Fruit fly (Drosophila melanogaster): ENCODE data around the gene CG5953.

Gene CG5953

dm6 chr2L:16521345-16522285 is 11.1 kb downstream of the CG5953 start (continued):
- peak; percentile 93 for TF ChIP-seq CG4328 (GFP tag; optimal IDR thresholded peaks at IDR 0.05)
- TF ChIP-seq lilli (GFP tag; optimal IDR thresholded peaks at IDR 0.05), result peak; percentile 2
- peak; percentile 65 for TF ChIP-seq Antp (GFP tag; optimal IDR thresholded peaks at IDR 0.05)
- TF ChIP-seq jigr1 (GFP tag; IDR thresholded peaks at IDR 0.05), result no peak
- peak; percentile 31 for TF ChIP-seq ERR (GFP tag; optimal IDR thresholded peaks at IDR 0.05)
- peak; percentile 93 for TF ChIP-seq lab (GFP tag; optimal IDR thresholded peaks at IDR 0.05)
- peak; percentile 58; the same call in 1 of the 2 replicates for TF ChIP-seq Rfx (GFP tag; IDR thresholded peaks at IDR 0.05)
- TF ChIP-seq HLH3B (GFP tag; IDR thresholded peaks at IDR 0.05), result peak; percentile 71
- TF ChIP-seq fd96Cb (tag; optimal IDR thresholded peaks at IDR 0.05), result peak; percentile 54
- TF ChIP-seq Fer3 (tag; optimal IDR thresholded peaks at IDR 0.05), result peak; percentile 66
- TF ChIP-seq CG14710 (tag; optimal IDR thresholded peaks at IDR 0.05), result peak; percentile 90
- peak; percentile 77 for TF ChIP-seq CG17385 (GFP tag; optimal IDR thresholded peaks at IDR 0.05)
- peak; percentile 37 for TF ChIP-seq grau (tag; optimal IDR thresholded peaks at IDR 0.05)
- TF ChIP-seq dmrt99B (tag; optimal IDR thresholded peaks at IDR 0.05), result peak; percentile 74
- no peak for TF ChIP-seq prd (optimal IDR thresholded peaks at IDR 0.05)
- peak; percentile 54; the same call in 2 of the 3 replicates for TF ChIP-seq prd (GFP tag; IDR thresholded peaks at IDR 0.05)
- TF ChIP-seq CG1233 (GFP tag; optimal IDR thresholded peaks at IDR 0.05), result peak; percentile 91
- peak; percentile 63 for TF ChIP-seq CG13624 (GFP tag; optimal IDR thresholded peaks at IDR 0.05)
- peak; percentile 89 for TF ChIP-seq gcm (GFP tag; optimal IDR thresholded peaks at IDR 0.05)
- no peak for TF ChIP-seq CG7357 (GFP tag; IDR thresholded peaks at IDR 0.05)
- peak; percentile 85 for TF ChIP-seq kay (GFP tag; optimal IDR thresholded peaks at IDR 0.05)
- no peak for TF ChIP-seq CG31388 (GFP tag; optimal IDR thresholded peaks at IDR 0.05)
- TF ChIP-seq ara (GFP tag; IDR thresholded peaks at IDR 0.05), result peak; percentile 73; the same call in 1 of the 2 replicates
- TF ChIP-seq CG2116 (GFP tag; optimal IDR thresholded peaks at IDR 0.05), result peak; percentile 83
- TF ChIP-seq CG12299 (tag; optimal IDR thresholded peaks at IDR 0.05), result peak; percentile 86
- peak; percentile 44 for TF ChIP-seq dpn (GFP tag; optimal IDR thresholded peaks at IDR 0.05)
- TF ChIP-seq al (GFP tag; IDR thresholded peaks at IDR 0.05), result no peak
- peak; percentile 70 for TF ChIP-seq CG4424 (GFP tag; optimal IDR thresholded peaks at IDR 0.05)
- no peak for TF ChIP-seq wor (GFP tag; IDR thresholded peaks at IDR 0.05)
- peak; percentile 62 for TF ChIP-seq en (GFP tag; optimal IDR thresholded peaks at IDR 0.05)
- peak; percentile 97 for TF ChIP-seq Vsx1 (GFP tag; optimal IDR thresholded peaks at IDR 0.05)
- TF ChIP-seq CG34422 (GFP tag; IDR thresholded peaks at IDR 0.05), result peak; percentile 79; the same call in 2 of the 3 replicates
- TF ChIP-seq Drgx (GFP tag; IDR thresholded peaks at IDR 0.05), result peak; percentile 51
- peak; percentile 74 for TF ChIP-seq CG10274 (GFP tag; optimal IDR thresholded peaks at IDR 0.05)
- peak in 1 of 3 experiments; percentile 89 for TF ChIP-seq lola (GFP tag; optimal IDR thresholded peaks at IDR 0.05)
- TF ChIP-seq Spps (tag; optimal IDR thresholded peaks at IDR 0.05), result peak; percentile 85
- TF ChIP-seq bbx (GFP tag; IDR thresholded peaks at IDR 0.05; ENCODE audit: partially characterized antibody), result peak; percentile 41; the same call in 1 of the 2 replicates
- TF ChIP-seq knrl (GFP tag; IDR thresholded peaks at IDR 0.05; ENCODE audit: partially characterized antibody), result no peak
- peak; percentile 77 for TF ChIP-seq trem (tag; optimal IDR thresholded peaks at IDR 0.05)
- TF ChIP-seq wek (GFP tag; optimal IDR thresholded peaks at IDR 0.05), result peak; percentile 94
- no peak for TF ChIP-seq CG12155 (GFP tag; optimal IDR thresholded peaks at IDR 0.05)
- peak; percentile 61 for TF ChIP-seq Oli (tag; optimal IDR thresholded peaks at IDR 0.05)
- TF ChIP-seq Awh (GFP tag; IDR thresholded peaks at IDR 0.05), result peak; percentile 85
- peak; percentile 83 for TF ChIP-seq z (GFP tag; IDR thresholded peaks at IDR 0.05)
- TF ChIP-seq Usf (GFP tag; optimal IDR thresholded peaks at IDR 0.05), result peak; percentile 4
- TF ChIP-seq C15 (GFP tag; IDR thresholded peaks at IDR 0.05), result no peak
- TF ChIP-seq ATbp (GFP tag; optimal IDR thresholded peaks at IDR 0.05), result peak; percentile 97
- TF ChIP-seq sug (tag; optimal IDR thresholded peaks at IDR 0.05), result peak; percentile 71
